Worm (Caenorhabditis elegans): Measurements from ENCODE around the gene pqn-54.

The pqn-54 gene

DNA sequence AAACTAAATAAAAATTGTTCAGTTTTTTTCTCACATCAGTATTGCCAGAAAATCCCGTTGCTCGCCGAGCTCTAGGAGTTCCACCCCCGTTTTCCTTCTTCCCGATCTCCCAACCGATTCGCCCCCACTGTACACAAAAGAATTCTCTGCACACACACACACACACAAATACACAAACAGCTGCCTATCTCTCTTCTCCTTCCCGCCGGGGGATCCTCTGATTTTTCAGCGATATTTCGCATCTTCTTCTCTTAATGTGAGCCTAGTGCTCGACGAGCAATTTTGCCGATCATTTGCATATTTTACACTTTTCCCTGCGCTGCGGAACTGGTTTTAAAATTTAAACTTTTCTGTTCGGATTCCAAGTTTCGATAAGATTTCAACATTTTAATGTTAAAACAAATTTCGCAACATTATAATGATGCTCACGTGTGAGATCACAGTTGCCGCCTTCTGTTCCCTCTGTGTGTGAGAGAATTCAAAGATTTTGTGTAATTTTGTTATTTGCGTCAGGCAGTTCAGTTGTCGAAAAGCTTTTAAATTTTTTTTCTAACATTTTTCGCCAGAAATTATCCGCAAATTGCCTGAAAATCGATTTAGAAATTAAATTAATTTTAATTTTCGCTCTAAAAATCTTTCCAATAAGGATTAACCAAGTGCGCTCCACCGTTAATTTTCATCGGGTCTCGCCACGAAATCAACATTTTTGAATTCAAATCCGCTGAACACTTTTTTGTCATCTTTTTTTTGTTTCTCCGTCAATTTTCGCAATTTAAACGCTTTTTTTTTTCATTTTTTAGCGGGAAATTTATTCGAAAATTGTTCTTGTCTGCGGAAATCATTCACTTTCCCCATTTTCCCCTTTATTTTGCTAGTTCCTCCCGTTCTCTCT, 6.5 kb downstream of the pqn-54 start:
- TF ChIP-seq ccch-3 (GFP tag; optimal IDR thresholded peaks at IDR 0.05) (no peak), ztf-22 (GFP tag; optimal IDR thresholded peaks at IDR 0.05) (no peak), T07F8.4 (tag; optimal IDR thresholded peaks at IDR 0.05) (no peak), xnd-1 (tag; optimal IDR thresholded peaks at IDR 0.05) (peak; percentile 30), nhr-27 (tag; optimal IDR thresholded peaks at IDR 0.05) (no peak), lsy-27 (tag; optimal IDR thresholded peaks at IDR 0.05; ENCODE audit: borderline replicate concordance, insufficient read depth) (no peak), cebp-2 (GFP tag; IDR thresholded peaks at IDR 0.05) (no peak), gei-17 (GFP tag; optimal IDR thresholded peaks at IDR 0.05) (no peak), madf-3 (GFP tag; IDR thresholded peaks at IDR 0.05) (no peak), ztf-6 (GFP tag; IDR thresholded peaks at IDR 0.05) (no peak), egl-18 (GFP tag; IDR thresholded peaks at IDR 0.05) (no peak), C06A6.2 (GFP tag; conservative IDR thresholded peaks at IDR 0.05) (no peak), ztf-3 (GFP tag; optimal IDR thresholded peaks at IDR 0.05) (no peak), akir-1 (GFP tag; optimal IDR thresholded peaks at IDR 0.05) (no peak), B0336.3 (GFP tag; IDR thresholded peaks at IDR 0.05) (no peak; the same call in 1 of the 2 replicates), hmg-20 (GFP tag; IDR thresholded peaks at IDR 0.05) (no peak), K11D2.4 (GFP tag; IDR thresholded peaks at IDR 0.05) (no peak; the same call in 1 of the 2 replicates), attf-5 (GFP tag; optimal IDR thresholded peaks at IDR 0.05) (peak; percentile 70), B0019.2 (GFP tag; conservative IDR thresholded peaks at IDR 0.05) (no peak), F57A8.1 (GFP tag; optimal IDR thresholded peaks at IDR 0.05) (no peak), Y95B8A.8 (GFP tag; IDR thresholded peaks at IDR 0.05) (no peak), hrde-1 (tag; optimal IDR thresholded peaks at IDR 0.05; ENCODE audit: borderline replicate concordance) (no peak), let-526 (GFP tag; IDR thresholded peaks at IDR 0.05) (no peak), Y79H2A.3 (GFP tag; conservative IDR thresholded peaks at IDR 0.05) (no peak), aptf-3 (GFP tag; IDR thresholded peaks at IDR 0.05) (no peak), nhr-90 (tag; optimal IDR thresholded peaks at IDR 0.05) (no peak), hsf-1 (GFP tag; IDR thresholded peaks at IDR 0.05) (no peak), madf-10 (tag; optimal IDR thresholded peaks at IDR 0.05) (no peak), B0261.1 (tag; optimal IDR thresholded peaks at IDR 0.05) (no peak), rec-8 (tag; optimal IDR thresholded peaks at IDR 0.05) (no peak), F22D6.2 (tag; optimal IDR thresholded peaks at IDR 0.05) (no peak), cebp-1 (GFP tag; IDR thresholded peaks at IDR 0.05) (peak; percentile 27; the same call in 1 of the 2 replicates), cebp-1 (tag; optimal IDR thresholded peaks at IDR 0.05) (peak; percentile 92), snpc-4 (GFP tag; optimal IDR thresholded peaks at IDR 0.05) (peak; percentile 38), snpc-4 (tag; optimal IDR thresholded peaks at IDR 0.05) (peak in 2 of 4 experiments; percentile 31 to 52), dpff-1 (tag; optimal IDR thresholded peaks at IDR 0.05) (no peak), unc-130 (GFP tag; optimal IDR thresholded peaks at IDR 0.05) (no peak), chd-7 (tag; optimal IDR thresholded peaks at IDR 0.05) (no peak), snpc-3.4 (tag; optimal IDR thresholded peaks at IDR 0.05) (peak; percentile 6), tbx-9 (tag; optimal IDR thresholded peaks at IDR 0.05; ENCODE audit: borderline replicate concordance) (no peak), F52B5.7 (tag; optimal IDR thresholded peaks at IDR 0.05) (no peak), snpc-1.3 (tag; optimal IDR thresholded peaks at IDR 0.05; ENCODE audit: insufficient read depth) (peak; percentile 38), rcor-1 (GFP tag; IDR thresholded peaks at IDR 0.05) (peak; percentile 34; the same call in 1 of the 2 replicates), dpl-1 (GFP tag; optimal IDR thresholded peaks at IDR 0.05) (peak; percentile 64), attf-6 (GFP tag; IDR thresholded peaks at IDR 0.05) (no peak), mcd-1 (GFP tag; IDR thresholded peaks at IDR 0.05) (peak; percentile 93)
